Fruit fly (Drosophila melanogaster) whole organism, embryonic: ENCODE results near the gene Bcs1.

Source experiments
- Asciz ChIP-seq: fragments of 200-800 bp; sonication (Bioruptor generic); optimal IDR thresholded peaks from 2 replicates; lab custom pipeline; 2017; ENCODE audit warnings: missing biosample characterization, mild to moderate bottlenecking, missing genetic modification characterization, missing genetic modification reagents
- Bteb2 ChIP-seq: fragments of 200-800 bp; sonication (Bioruptor generic); optimal IDR thresholded peaks from 2 replicates; lab custom pipeline; 2016; ENCODE audit warnings: missing biosample characterization, missing genetic modification characterization
- CG10979 ChIP-seq: fragments of 200-800 bp; sonication (Bioruptor generic); optimal IDR thresholded peaks from 2 replicates; lab custom pipeline; 2018; ENCODE audit warnings: missing biosample characterization, mild to moderate bottlenecking, missing genetic modification characterization, moderate library complexity
- CG11398 ChIP-seq: fragments of 200-800 bp; sonication (Bioruptor generic); optimal IDR thresholded peaks from 2 replicates; lab custom pipeline; 2016; ENCODE audit warnings: missing biosample characterization, missing genetic modification characterization
- CG13624 ChIP-seq: fragments of 200-800 bp; sonication (Bioruptor generic); optimal IDR thresholded peaks from 2 replicates; lab custom pipeline; 2016; ENCODE audit warnings: missing biosample characterization, missing genetic modification characterization
- CG14050 ChIP-seq: fragments of 200-800 bp; sonication (Bioruptor generic); IDR thresholded peaks from 3 replicates; pipeline ENCODE4 v1.3.6; 2022; ENCODE audit warnings: missing biosample characterization, missing genetic modification characterization
- CG14860 ChIP-seq: fragments of 200-800 bp; sonication (Bioruptor generic); IDR thresholded peaks from 3 replicates; pipeline ENCODE4 v1.3.6; 2022; ENCODE audit warnings: missing biosample characterization, missing genetic modification characterization; ENCODE audit not compliant: partially characterized antibody
- CG15073 ChIP-seq: fragments of 200-800 bp; sonication (Bioruptor generic); optimal IDR thresholded peaks from 2 replicates; lab custom pipeline; 2016; ENCODE audit warnings: missing biosample characterization, missing genetic modification characterization
- CG1529 ChIP-seq: fragments of 200-800 bp; sonication (Bioruptor generic); optimal IDR thresholded peaks from 3 replicates; lab custom pipeline; 2018; ENCODE audit warnings: missing biosample characterization, missing genetic modification characterization
- CG17359 ChIP-seq: fragments of 200-800 bp; sonication (Bioruptor generic); optimal IDR thresholded peaks from 3 replicates; lab custom pipeline; 2018; ENCODE audit warnings: missing biosample characterization, mild to moderate bottlenecking, missing genetic modification characterization, moderate library complexity
- CG17802 ChIP-seq: fragments of 200-800 bp; sonication (Bioruptor generic); optimal IDR thresholded peaks from 2 replicates; lab custom pipeline; 2018; ENCODE audit warnings: missing biosample characterization, mild to moderate bottlenecking, missing genetic modification characterization, moderate library complexity
- CG2116 ChIP-seq: fragments of 200-800 bp; sonication (Bioruptor generic); optimal IDR thresholded peaks from 3 replicates; lab custom pipeline; 2018; ENCODE audit warnings: missing biosample characterization, mild to moderate bottlenecking, missing genetic modification characterization
- CG2678 ChIP-seq: fragments of 200-800 bp; sonication (Bioruptor generic); optimal IDR thresholded peaks from 3 replicates; lab custom pipeline; 2019; ENCODE audit warnings: missing biosample characterization, mild to moderate bottlenecking, missing genetic modification characterization, moderate library complexity
- CG32767 ChIP-seq: fragments of 200-800 bp; sonication (Bioruptor generic); IDR thresholded peaks from 2 replicates; pipeline ENCODE4 v1.3.6; 2022; ENCODE audit warnings: missing biosample characterization, missing genetic modification characterization
- CG32772 ChIP-seq: fragments of 200-800 bp; sonication (Bioruptor generic); IDR thresholded peaks from 2 replicates; pipeline ENCODE4 v1.3.6; 2022; ENCODE audit warnings: missing biosample characterization, missing genetic modification characterization
- CG4328 ChIP-seq: fragments of 200-800 bp; sonication (Bioruptor generic); optimal IDR thresholded peaks from 3 replicates; lab custom pipeline; 2017; ENCODE audit warnings: missing biosample characterization, missing genetic modification reagents, missing genetic modification characterization
- CG4424 ChIP-seq: fragments of 200-800 bp; sonication (Bioruptor generic); optimal IDR thresholded peaks from 3 replicates; lab custom pipeline; 2016; ENCODE audit warnings: missing biosample characterization, missing genetic modification characterization
- CG4707 ChIP-seq: fragments of 200-800 bp; sonication (Bioruptor generic); optimal IDR thresholded peaks from 2 replicates; lab custom pipeline; 2018; ENCODE audit warnings: missing biosample characterization, mild to moderate bottlenecking, missing genetic modification characterization, moderate library complexity
- CG8089 ChIP-seq: fragments of 200-800 bp; sonication (Bioruptor generic); optimal IDR thresholded peaks from 3 replicates; lab custom pipeline; 2016; ENCODE audit warnings: missing biosample characterization, missing genetic modification characterization
- CG8388 ChIP-seq: fragments of 200-800 bp; sonication (Bioruptor generic); optimal IDR thresholded peaks from 2 replicates; lab custom pipeline; 2019; ENCODE audit warnings: missing biosample characterization, mild to moderate bottlenecking, missing genetic modification characterization, moderate library complexity
- CG8924 ChIP-seq: fragments of 200-800 bp; optimal IDR thresholded peaks from 3 replicates; lab custom pipeline; 2019; ENCODE audit warnings: missing biosample characterization, mild to moderate bottlenecking, missing genetic modification characterization, moderate library complexity
- CG9437 ChIP-seq: fragments of 200-800 bp; sonication (Bioruptor generic); optimal IDR thresholded peaks from 2 replicates; lab custom pipeline; 2018; ENCODE audit warnings: missing biosample characterization, mild to moderate bottlenecking, missing genetic modification characterization
- CG9727 ChIP-seq: fragments of 200-800 bp; sonication (Bioruptor generic); optimal IDR thresholded peaks from 3 replicates; lab custom pipeline; 2017; ENCODE audit warnings: missing biosample characterization, mild to moderate bottlenecking, missing genetic modification characterization
- CTCF ChIP-seq: fragments of 200-800 bp; sonication (Bioruptor generic); optimal IDR thresholded peaks from 2 replicates; lab custom pipeline; 2017; ENCODE audit warnings: missing biosample characterization, mild to moderate bottlenecking, missing genetic modification characterization, moderate library complexity
- Chrac-16 ChIP-seq: fragments of 200-800 bp; sonication (Bioruptor generic); optimal IDR thresholded peaks from 3 replicates; lab custom pipeline; 2016; ENCODE audit warnings: missing biosample characterization, missing genetic modification characterization
- Dref ChIP-seq: fragments of 200-800 bp; sonication (Bioruptor generic); IDR thresholded peaks from 2 replicates; pipeline ENCODE4 v1.3.6; 2022; ENCODE audit warnings: missing biosample characterization, missing genetic modification characterization
- Ets97D ChIP-seq: fragments of 200-800 bp; sonication (Bioruptor generic); optimal IDR thresholded peaks from 3 replicates; lab custom pipeline; 2016; ENCODE audit warnings: missing biosample characterization, missing genetic modification characterization
- Fer3 ChIP-seq: fragments of 200-800 bp; sonication (Bioruptor generic); optimal IDR thresholded peaks from 2 replicates; lab custom pipeline; 2018; ENCODE audit warnings: missing biosample characterization, mild to moderate bottlenecking, missing genetic modification characterization, moderate library complexity
- HmgZ ChIP-seq: fragments of 200-800 bp; sonication (Bioruptor generic); optimal IDR thresholded peaks from 2 replicates; lab custom pipeline; 2018; ENCODE audit warnings: missing biosample characterization, mild to moderate bottlenecking, missing genetic modification characterization
- MBD-R2 ChIP-seq: fragments of 200-800 bp; sonication (Bioruptor generic); IDR thresholded peaks from 2 replicates; pipeline ENCODE4 v1.3.6; 2022; ENCODE audit warnings: missing biosample characterization, missing genetic modification characterization
- Max ChIP-seq: fragments of 200-800 bp; sonication (Bioruptor generic); optimal IDR thresholded peaks from 2 replicates; lab custom pipeline; 2016; ENCODE audit warnings: missing biosample characterization, mild to moderate bottlenecking, missing genetic modification characterization
- Med ChIP-seq: fragments of 200-800 bp; sonication (Bioruptor generic); peaks from one replicate; lab custom pipeline; 2016; ENCODE audit warnings: missing biosample characterization, missing genetic modification characterization, mild to moderate bottlenecking, inconsistent platforms, moderate library complexity
- Optix ChIP-seq: fragments of 200-800 bp; sonication (Bioruptor generic); IDR thresholded peaks from 3 replicates; pipeline ENCODE4 v1.3.6; 2022; ENCODE audit warnings: missing biosample characterization, missing genetic modification characterization
- Pdp1 ChIP-seq, 2 experiments: fragments of 200-800 bp; sonication (Bioruptor generic); optimal IDR thresholded peaks; 3 replicates each; lab custom pipeline; 2016; ENCODE audit warnings: missing biosample characterization in 2 of 2, missing genetic modification characterization in 2 of 2, mild to moderate bottlenecking in 1 of 2, moderate library complexity in 1 of 2
- Poxn ChIP-seq: fragments of 200-800 bp; sonication (Bioruptor generic); IDR thresholded peaks from 2 replicates; pipeline ENCODE4 v1.3.6; 2022; ENCODE audit warnings: missing biosample characterization, missing genetic modification characterization
- Six4 ChIP-seq: fragments of 200-800 bp; sonication (Bioruptor generic); optimal IDR thresholded peaks from 2 replicates; lab custom pipeline; 2016; ENCODE audit warnings: missing biosample characterization, missing genetic modification characterization
- Stat92E ChIP-seq, 3 experiments: fragments of >200 bp in 2 of 3; fragments of 200-800 bp in 1 of 3; sonication (Bioruptor generic) in 1 of 3; optimal IDR thresholded peaks; 2 replicates each; lab custom pipeline; 2017 to 2019; ENCODE audit warnings: missing biosample characterization in 3 of 3, missing genetic modification characterization in 3 of 3, mild to moderate bottlenecking in 1 of 3, moderate library complexity in 1 of 3
- Xrp1 ChIP-seq: fragments of 200-800 bp; sonication (Bioruptor generic); IDR thresholded peaks from 2 replicates; pipeline ENCODE4 v1.3.6; 2022; ENCODE audit warnings: missing biosample characterization, missing genetic modification characterization
- ase ChIP-seq: fragments of 200-800 bp; sonication (Bioruptor generic); IDR thresholded peaks from 3 replicates; pipeline ENCODE4 v1.3.6; 2022; ENCODE audit warnings: missing biosample characterization, missing genetic modification characterization
- br ChIP-seq: fragments of >200 bp; optimal IDR thresholded peaks from 2 replicates; lab custom pipeline; 2017
- chif ChIP-seq, 2 experiments: fragments of 200-800 bp; sonication (Bioruptor generic); optimal IDR thresholded peaks; 3 replicates each; lab custom pipeline; 2016; ENCODE audit warnings: missing biosample characterization in 2 of 2, missing genetic modification characterization in 2 of 2
- ci ChIP-seq: fragments of 200-800 bp; sonication (Bioruptor generic); IDR thresholded peaks from 3 replicates; pipeline ENCODE4 v1.3.6; 2022; ENCODE audit warnings: missing biosample characterization, missing genetic modification characterization
- corto ChIP-seq: fragments of 200-800 bp; sonication (Bioruptor generic); optimal IDR thresholded peaks from 2 replicates; lab custom pipeline; 2016; ENCODE audit warnings: missing biosample characterization, mild to moderate bottlenecking, missing genetic modification characterization, moderate library complexity
- cwo ChIP-seq: fragments of 200-800 bp; sonication (Bioruptor generic); optimal IDR thresholded peaks from 3 replicates; lab custom pipeline; 2017; ENCODE audit warnings: missing biosample characterization, missing genetic modification characterization, mild to moderate bottlenecking, moderate library complexity, missing genetic modification reagents
- fru ChIP-seq: fragments of >200 bp; optimal IDR thresholded peaks from 2 replicates; lab custom pipeline; 2017
- lola ChIP-seq, 3 experiments: fragments of >200 bp in 2 of 3; fragments of 200-800 bp in 1 of 3; sonication (Bioruptor generic) in 1 of 3; optimal IDR thresholded peaks; 2 replicates each; lab custom pipeline; 2017 to 2019; ENCODE audit warnings: missing biosample characterization in 3 of 3, missing genetic modification characterization in 3 of 3, mild to moderate bottlenecking in 1 of 3, moderate library complexity in 1 of 3
- pnt ChIP-seq: fragments of 200-800 bp; sonication (Bioruptor generic); optimal IDR thresholded peaks from 3 replicates; lab custom pipeline; 2016; ENCODE audit warnings: missing biosample characterization, missing genetic modification characterization
- pum ChIP-seq: fragments of 200-800 bp; sonication (Bioruptor generic); optimal IDR thresholded peaks from 2 replicates; lab custom pipeline; 2016; ENCODE audit warnings: missing biosample characterization, missing genetic modification characterization
- toy ChIP-seq: fragments of 200-800 bp; sonication (Bioruptor generic); IDR thresholded peaks from 2 replicates; pipeline ENCODE4 v1.3.6; 2022; ENCODE audit warnings: missing biosample characterization, missing genetic modification characterization
- zfh1 ChIP-seq: fragments of 200-800 bp; sonication (Bioruptor generic); IDR thresholded peaks from 3 replicates; pipeline ENCODE4 v1.3.6; 2022; ENCODE audit warnings: missing biosample characterization, missing genetic modification characterization

Gene Bcs1

DNA sequence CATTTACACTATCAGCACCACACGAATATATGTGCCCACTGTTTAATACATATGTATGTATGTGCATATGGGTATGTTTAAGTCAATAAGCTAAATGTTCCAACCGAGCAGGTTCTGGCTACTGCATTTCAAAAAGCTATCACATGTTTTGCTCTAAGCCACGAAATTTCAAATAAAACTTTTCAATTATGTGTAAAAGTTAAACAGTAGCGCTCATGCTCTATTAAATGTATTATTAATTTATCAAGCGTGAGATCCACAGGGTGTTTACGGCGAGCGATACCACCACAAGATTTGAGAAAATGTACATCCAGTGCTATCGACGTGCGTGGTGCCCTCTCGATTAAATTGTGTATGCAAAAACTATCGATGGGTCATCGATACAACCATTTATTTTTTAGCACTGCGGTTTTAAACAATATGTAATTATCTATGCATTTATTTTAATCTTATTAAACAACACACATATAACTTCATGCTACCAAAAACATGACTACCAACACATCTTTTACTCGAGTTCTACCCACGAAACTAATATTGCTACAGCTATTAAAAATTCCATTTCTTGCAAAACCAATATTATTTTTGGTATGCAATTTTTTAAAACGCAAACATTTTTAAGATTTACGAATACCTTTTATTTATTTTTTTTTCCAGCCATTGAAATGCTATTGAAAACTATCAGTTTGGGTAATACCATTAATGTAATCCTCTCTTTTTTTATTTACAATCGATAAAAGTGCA is 38.5 kb downstream of the Bcs1 start, which contains the start of gene Pten (continued):
- TF ChIP-seq Chrac-16 = peak; percentile 68
- peak; percentile 73; the same call in 1 of the 3 replicates for TF ChIP-seq ci (GFP tag; lab: Robert Waterston, UW)
- peak; percentile 42 for TF ChIP-seq Six4
- peak; percentile 78 for TF ChIP-seq CG32767 (GFP tag; lab: Robert Waterston, UW)
- peak; percentile 80 for TF ChIP-seq CG17359 (tag; lab: Kevin White, UChicago)
- peak; percentile 77 for TF ChIP-seq CG2116 (GFP tag; lab: Kevin White, UChicago)
- TF ChIP-seq cwo (GFP tag; lab: Kevin White, UChicago) = no peak
- peak; percentile 28 for TF ChIP-seq CG17802 (tag; lab: Kevin White, UChicago)
- TF ChIP-seq Poxn (GFP tag; lab: Robert Waterston, UW) = no peak
- TF ChIP-seq CG1529 = peak; percentile 5
- peak; percentile 73 for TF ChIP-seq Xrp1
- TF ChIP-seq CG8089 = peak; percentile 10
- TF ChIP-seq CG2678 (tag; lab: Kevin White, UChicago) = no peak
- peak; percentile 57 for TF ChIP-seq HmgZ (tag; lab: Kevin White, UChicago)
- no peak for TF ChIP-seq Stat92E (GFP tag; optimal IDR thresholded peaks at IDR 0.05; lab: Kevin White, UChicago)
- no peak for TF ChIP-seq CG15073
- peak; percentile 80 for TF ChIP-seq CG8924 (tag; lab: Kevin White, UChicago)
- TF ChIP-seq CG8388 = peak; percentile 66
- TF ChIP-seq Dref (GFP tag; lab: Robert Waterston, UW) = peak; percentile 97
- TF ChIP-seq Pdp1 (GFP tag; optimal IDR thresholded peaks at IDR 0.05; lab: Kevin White, UChicago) = peak; percentile 56 to 60
- no peak for TF ChIP-seq CG32772 (GFP tag; lab: Robert Waterston, UW)
- peak; percentile 4 for TF ChIP-seq CTCF (GFP tag; lab: Kevin White, UChicago)
- TF ChIP-seq Asciz (GFP tag; lab: Kevin White, UChicago) = no peak
- TF ChIP-seq Bteb2 (GFP tag; lab: Kevin White, UChicago) = peak; percentile 75
- no peak; the same call in 2 of the 3 replicates for TF ChIP-seq ase (GFP tag; lab: Robert Waterston, UW)
- peak; percentile 94 for TF ChIP-seq Med (GFP tag; lab: Kevin White, UChicago)
- TF ChIP-seq pnt (GFP tag; lab: Kevin White, UChicago) = peak; percentile 58
- no peak for TF ChIP-seq toy
- TF ChIP-seq Optix (GFP tag; lab: Robert Waterston, UW) = no peak
- peak; percentile 26 to 43 for TF ChIP-seq chif (GFP tag; optimal IDR thresholded peaks at IDR 0.05; lab: Kevin White, UChicago)
- peak; percentile 51 for TF ChIP-seq CG13624 (GFP tag; lab: Kevin White, UChicago)
- TF ChIP-seq lola (GFP tag; optimal IDR thresholded peaks at IDR 0.05; lab: Kevin White, UChicago) = peak in 1 of 3 experiments; percentile 84
- peak; percentile 60 for TF ChIP-seq pum (GFP tag; lab: Kevin White, UChicago)
- peak; percentile 90 for TF ChIP-seq CG9727 (GFP tag; lab: Kevin White, UChicago)
- TF ChIP-seq CG4328 (GFP tag; lab: Kevin White, UChicago) = peak; percentile 45
- TF ChIP-seq zfh1 (GFP tag; lab: Robert Waterston, UW) = peak; percentile 58; the same call in 2 of the 3 replicates
- no peak for TF ChIP-seq br (lab: Kevin White, UChicago)
- TF ChIP-seq CG9437 (GFP tag; lab: Kevin White, UChicago) = peak; percentile 25
- TF ChIP-seq Fer3 (tag; lab: Kevin White, UChicago) = peak; percentile 61
- peak; percentile 43; the same call in 2 of the 3 replicates for TF ChIP-seq CG14050
- peak; percentile 87 for TF ChIP-seq CG14860 (GFP tag; lab: Robert Waterston, UW)
- peak; percentile 49 for TF ChIP-seq CG11398 (GFP tag; lab: Kevin White, UChicago)
- TF ChIP-seq CG4707 (GFP tag; lab: Kevin White, UChicago) = peak; percentile 61
- peak; percentile 63 for TF ChIP-seq CG10979
- peak; percentile 82 for TF ChIP-seq CG4424 (GFP tag; lab: Kevin White, UChicago)
- TF ChIP-seq Ets97D (GFP tag; lab: Kevin White, UChicago) = peak; percentile 69
- TF ChIP-seq corto = peak; percentile 12
- TF ChIP-seq Max (GFP tag; lab: Kevin White, UChicago) = peak; percentile 79
- TF ChIP-seq MBD-R2 (GFP tag; lab: Robert Waterston, UW) = peak; percentile 44; the same call in 1 of the 2 replicates
- no peak for TF ChIP-seq fru (lab: Kevin White, UChicago)
